Worm (Caenorhabditis elegans) whole organism, L1 larva: Measurements from ENCODE around the gene wrt-3.
A peak's percentile ranks its signal among the peaks of the same experiment; 100 is the strongest.

Experiments
- C04F5.9 ChIP-seq: sonication (generic microtip); optimal IDR thresholded peaks from 2 replicates; lab custom pipeline; 2016; ENCODE audit warnings: missing genetic modification characterization, missing compliant biosample characterization
- C16A3.4 ChIP-seq: fragments of 150-350 bp; optimal IDR thresholded peaks from 2 replicates; lab custom pipeline; 2014; ENCODE audit warnings: missing biosample characterization, missing genetic modification characterization
- Y116A8C.19 ChIP-seq: sonication (generic microtip); optimal IDR thresholded peaks from 2 replicates; lab custom pipeline; 2016; ENCODE audit warnings: missing compliant biosample characterization, missing genetic modification characterization, borderline replicate concordance
- ceh-63 ChIP-seq: fragments of 200-800 bp; sonication (Bioruptor generic); optimal IDR thresholded peaks from 2 replicates; lab custom pipeline; 2018; ENCODE audit warnings: mild to moderate bottlenecking, missing genetic modification characterization, missing compliant biosample characterization
- ceh-88 ChIP-seq: fragments of 200-800 bp; sonication (Bioruptor generic); IDR thresholded peaks from 2 replicates; pipeline ENCODE4 v1.3.6; 2022; ENCODE audit warnings: missing genetic modification characterization, missing compliant biosample characterization
- ceh-90 ChIP-seq: sonication (generic microtip); optimal IDR thresholded peaks from 2 replicates; lab custom pipeline; 2016; ENCODE audit warnings: missing genetic modification characterization, missing compliant biosample characterization
- ces-1 ChIP-seq: fragments of 150-350 bp; optimal IDR thresholded peaks from 2 replicates; lab custom pipeline; 2014; ENCODE audit warnings: missing biosample characterization, missing genetic modification reagents, missing genetic modification characterization
- dpl-1 ChIP-seq, 3 experiments: fragments of 150-350 bp in 2 of 3; sonication (generic microtip) in 1 of 3; optimal IDR thresholded peaks; 2 replicates each; lab custom pipeline; 2014 to 2017; ENCODE audit warnings: missing biosample characterization in 3 of 3, missing genetic modification characterization in 3 of 3, missing genetic modification reagents in 3 of 3
- dsc-1 ChIP-seq: sonication (generic microtip); optimal IDR thresholded peaks from 2 replicates; lab custom pipeline; 2016; ENCODE audit warnings: mild to moderate bottlenecking, missing genetic modification characterization, missing compliant biosample characterization
- efl-3 ChIP-seq: fragments of 200-800 bp; sonication (Bioruptor generic); optimal IDR thresholded peaks from 2 replicates; lab custom pipeline; 2018; ENCODE audit warnings: mild to moderate bottlenecking, missing genetic modification characterization, missing compliant biosample characterization
- egl-27 ChIP-seq, 2 experiments: fragments of 150-350 bp in 1 of 2; sonication (generic microtip); optimal IDR thresholded peaks; 3 replicates each; lab custom pipeline; 2017 to 2018; ENCODE audit warnings: missing biosample characterization in 2 of 2, missing genetic modification characterization in 2 of 2, missing genetic modification reagents in 2 of 2
- elt-3 ChIP-seq, 6 experiments: fragments of 150-350 bp in 1 of 6; sonication (generic microtip); optimal IDR thresholded peaks; 2 replicates each; lab custom pipeline; 2017 to 2018; ENCODE audit warnings: missing biosample characterization in 6 of 6, missing genetic modification characterization in 6 of 6, inconsistent platforms in 1 of 6
- ets-5 ChIP-seq: fragments of 200-800 bp; sonication (Bioruptor generic); IDR thresholded peaks from 2 replicates; pipeline ENCODE4 v1.3.6; 2022; ENCODE audit warnings: missing genetic modification characterization, missing compliant biosample characterization
- fkh-10 ChIP-seq: sonication (generic microtip); optimal IDR thresholded peaks from 2 replicates; lab custom pipeline; 2017; ENCODE audit warnings: missing biosample characterization, missing genetic modification reagents, missing genetic modification characterization
- fkh-8 ChIP-seq: sonication (generic microtip); optimal IDR thresholded peaks from 2 replicates; lab custom pipeline; 2016; ENCODE audit warnings: mild to moderate bottlenecking, missing genetic modification characterization, missing compliant biosample characterization
- fos-1 ChIP-seq: fragments of 150-350 bp; optimal IDR thresholded peaks from 2 replicates; lab custom pipeline; 2014; ENCODE audit warnings: missing biosample characterization, missing genetic modification characterization
- hlh-4 ChIP-seq: sonication (generic microtip); optimal IDR thresholded peaks from 2 replicates; lab custom pipeline; 2016; ENCODE audit warnings: mild to moderate bottlenecking, missing genetic modification characterization, missing compliant biosample characterization
- hpl-2 ChIP-seq: fragments of 150-350 bp; optimal IDR thresholded peaks from 2 replicates; lab custom pipeline; 2014; ENCODE audit warnings: missing biosample characterization, missing genetic modification reagents, missing genetic modification characterization
- isw-1 ChIP-seq: fragments of 200-800 bp; sonication (Bioruptor generic); IDR thresholded peaks from 2 replicates; pipeline ENCODE4 v1.3.6; 2022; ENCODE audit warnings: missing genetic modification characterization, missing compliant biosample characterization
- lin-13 ChIP-seq: fragments of 150-350 bp; optimal IDR thresholded peaks from 2 replicates; lab custom pipeline; 2014; ENCODE audit warnings: missing biosample characterization, missing genetic modification reagents, missing genetic modification characterization
- lin-39 ChIP-seq: fragments of 150-350 bp; optimal IDR thresholded peaks from 2 replicates; lab custom pipeline; 2014; ENCODE audit warnings: missing biosample characterization, missing genetic modification reagents, missing genetic modification characterization
- lsy-2 ChIP-seq, 2 experiments: fragments of 150-350 bp; optimal IDR thresholded peaks; 2 replicates each; lab custom pipeline; 2014; ENCODE audit warnings: missing biosample characterization in 2 of 2, missing genetic modification characterization in 2 of 2
- mab-9 ChIP-seq: fragments of 200-800 bp; sonication (Bioruptor generic); IDR thresholded peaks from 2 replicates; pipeline ENCODE4 v1.3.6; 2022; ENCODE audit warnings: missing genetic modification reagents, missing genetic modification characterization, missing compliant biosample characterization
- mdl-1 ChIP-seq, 2 experiments: fragments of 150-350 bp; optimal IDR thresholded peaks; 2 replicates each; lab custom pipeline; 2014 to 2017; ENCODE audit warnings: missing biosample characterization in 2 of 2, missing genetic modification characterization in 2 of 2, inconsistent platforms in 1 of 2
- mep-1 ChIP-seq: fragments of 150-350 bp; optimal IDR thresholded peaks from 2 replicates; lab custom pipeline; 2014; ENCODE audit warnings: missing biosample characterization, missing genetic modification characterization
- nhr-11 ChIP-seq: fragments of 150-350 bp; optimal IDR thresholded peaks from 2 replicates; lab custom pipeline; 2014; ENCODE audit warnings: missing biosample characterization, missing genetic modification characterization
- nhr-12 ChIP-seq: sonication (generic microtip); optimal IDR thresholded peaks from 2 replicates; lab custom pipeline; 2017; ENCODE audit warnings: missing biosample characterization, missing genetic modification characterization
- nhr-20 ChIP-seq: sonication (generic microtip); optimal IDR thresholded peaks from 2 replicates; lab custom pipeline; 2016; ENCODE audit warnings: mild to moderate bottlenecking, missing genetic modification characterization, missing compliant biosample characterization
- nhr-237 ChIP-seq: fragments of 150-350 bp; optimal IDR thresholded peaks from 2 replicates; lab custom pipeline; 2014; ENCODE audit warnings: missing biosample characterization, missing genetic modification characterization
- nhr-28 ChIP-seq: fragments of 150-350 bp; optimal IDR thresholded peaks from 2 replicates; lab custom pipeline; 2014; ENCODE audit warnings: missing biosample characterization, missing genetic modification characterization
- nhr-47 ChIP-seq: sonication (generic microtip); optimal IDR thresholded peaks from 2 replicates; lab custom pipeline; 2016; ENCODE audit warnings: mild to moderate bottlenecking, missing genetic modification characterization, moderate library complexity, missing compliant biosample characterization
- nhr-71 ChIP-seq: sonication (generic microtip); optimal IDR thresholded peaks from 2 replicates; lab custom pipeline; 2016; ENCODE audit warnings: mild to moderate bottlenecking, missing genetic modification characterization, moderate library complexity, missing compliant biosample characterization
- nhr-77 ChIP-seq: fragments of 150-350 bp; optimal IDR thresholded peaks from 2 replicates; lab custom pipeline; 2014; ENCODE audit warnings: missing biosample characterization, missing genetic modification characterization
- nhr-84 ChIP-seq: sonication (generic microtip); optimal IDR thresholded peaks from 2 replicates; lab custom pipeline; 2017; ENCODE audit warnings: missing biosample characterization, missing genetic modification characterization
- nhr-90 ChIP-seq: sonication (generic microtip); optimal IDR thresholded peaks from 2 replicates; lab custom pipeline; 2016; ENCODE audit warnings: mild to moderate bottlenecking, missing genetic modification characterization, missing compliant biosample characterization; ENCODE audit not compliant: poor library complexity
- pag-3 ChIP-seq: sonication (generic microtip); optimal IDR thresholded peaks from 2 replicates; lab custom pipeline; 2017; ENCODE audit warnings: missing genetic modification characterization, mild to moderate bottlenecking, missing compliant biosample characterization, antibody characterized with exemption, borderline replicate concordance; ENCODE audit not compliant: insufficient read depth
- pax-3 ChIP-seq: fragments of 200-800 bp; sonication (Bioruptor generic); optimal IDR thresholded peaks from 2 replicates; lab custom pipeline; 2018; ENCODE audit warnings: mild to moderate bottlenecking, missing genetic modification characterization, moderate library complexity, missing compliant biosample characterization
- pqm-1 ChIP-seq: sonication (generic microtip); optimal IDR thresholded peaks from 3 replicates; lab custom pipeline; 2017; ENCODE audit warnings: missing biosample characterization, missing genetic modification characterization
- rnt-1 ChIP-seq: sonication (generic microtip); optimal IDR thresholded peaks from 2 replicates; lab custom pipeline; 2016; ENCODE audit warnings: mild to moderate bottlenecking, missing genetic modification characterization, moderate library complexity, missing compliant biosample characterization
- sox-4 ChIP-seq: sonication (generic microtip); optimal IDR thresholded peaks from 2 replicates; lab custom pipeline; 2016; ENCODE audit warnings: missing genetic modification characterization, missing compliant biosample characterization
- sptf-1 ChIP-seq: fragments of 150-350 bp; optimal IDR thresholded peaks from 2 replicates; lab custom pipeline; 2014; ENCODE audit warnings: missing biosample characterization, missing genetic modification characterization
- sup-37 ChIP-seq: fragments of 200-800 bp; sonication (Bioruptor generic); optimal IDR thresholded peaks from 2 replicates; lab custom pipeline; 2018; ENCODE audit warnings: mild to moderate bottlenecking, missing genetic modification characterization, missing compliant biosample characterization
- unc-130 ChIP-seq: fragments of 150-350 bp; optimal IDR thresholded peaks from 2 replicates; lab custom pipeline; 2017; ENCODE audit warnings: missing biosample characterization, missing genetic modification characterization, inconsistent platforms
- unc-62 ChIP-seq: fragments of 150-350 bp; optimal IDR thresholded peaks from 2 replicates; lab custom pipeline; 2014; ENCODE audit warnings: missing biosample characterization, missing genetic modification reagents, missing genetic modification characterization
- unc-98 ChIP-seq: fragments of 200-800 bp; sonication (Bioruptor generic); IDR thresholded peaks from 2 replicates; pipeline ENCODE4 v1.3.6; 2022; ENCODE audit warnings: missing genetic modification characterization, missing compliant biosample characterization
- xbp-1 ChIP-seq: sonication (generic microtip); optimal IDR thresholded peaks from 2 replicates; lab custom pipeline; 2016; ENCODE audit warnings: missing genetic modification characterization, missing compliant biosample characterization
- zag-1 ChIP-seq: fragments of 150-350 bp; optimal IDR thresholded peaks from 2 replicates; lab custom pipeline; 2014; ENCODE audit warnings: missing biosample characterization, missing genetic modification characterization
- zip-4 ChIP-seq: fragments of 200-800 bp; sonication (Bioruptor generic); optimal IDR thresholded peaks from 2 replicates; lab custom pipeline; 2018; ENCODE audit warnings: mild to moderate bottlenecking, missing genetic modification characterization, moderate library complexity, missing compliant biosample characterization
- ztf-4 ChIP-seq: fragments of 150-350 bp; optimal IDR thresholded peaks from 2 replicates; lab custom pipeline; 2014; ENCODE audit warnings: missing biosample characterization, missing genetic modification characterization

The wrt-3 gene

ce11 chrIV:9511221-9511638, 34.0 kb upstream of the wrt-3 start (continued):
- peak; percentile 7 for TF ChIP-seq unc-130 (tag; lab: Kevin White, UChicago)
- TF ChIP-seq unc-62, result no peak
- peak in 1 of 2 experiments; percentile 2 for TF ChIP-seq egl-27 (tag; optimal IDR thresholded peaks at IDR 0.05; lab: Kevin White, UChicago)
- TF ChIP-seq dpl-1 (GFP tag; optimal IDR thresholded peaks at IDR 0.05; lab: Kevin White, UChicago), result peak; percentile 33 to 54 (median 48)
- TF ChIP-seq mep-1 (tag; lab: Kevin White, UChicago), result peak; percentile 74
- TF ChIP-seq Y116A8C.19 (tag; lab: Kevin White, UChicago), result no peak
- TF ChIP-seq nhr-90 (tag; lab: Kevin White, UChicago), result peak; percentile 89
- TF ChIP-seq xbp-1 (tag; lab: Kevin White, UChicago), result peak; percentile 91
- peak; percentile 67 for TF ChIP-seq sup-37 (GFP tag; lab: Kevin White, UChicago)
- TF ChIP-seq nhr-71 (tag; lab: Kevin White, UChicago), result peak; percentile 95
- no peak for TF ChIP-seq unc-98 (GFP tag; lab: Robert Waterston, UW)
- TF ChIP-seq ceh-63, result no peak
- TF ChIP-seq isw-1, result peak; percentile 49
- TF ChIP-seq elt-3 (tag; optimal IDR thresholded peaks at IDR 0.05; lab: Kevin White, UChicago), result peak in 5 of 6 experiments; percentile 31 to 61 (median 47)
- TF ChIP-seq ceh-88, result no peak; the same call in 1 of the 2 replicates
- TF ChIP-seq C16A3.4 (tag; lab: Kevin White, UChicago), result peak; percentile 65
- TF ChIP-seq efl-3, result peak; percentile 36
- TF ChIP-seq nhr-237, result peak; percentile 40
- no peak for TF ChIP-seq nhr-12
- TF ChIP-seq nhr-20, result peak; percentile 89
- TF ChIP-seq nhr-84 (tag; lab: Kevin White, UChicago), result no peak
- TF ChIP-seq fkh-8 (tag; lab: Kevin White, UChicago), result peak; percentile 84
- no peak for TF ChIP-seq ces-1 (GFP tag; lab: Kevin White, UChicago)
- peak; percentile 63 for TF ChIP-seq fos-1 (tag; lab: Kevin White, UChicago)
- peak in 1 of 2 experiments; percentile 76 for TF ChIP-seq mdl-1 (tag; optimal IDR thresholded peaks at IDR 0.05; lab: Kevin White, UChicago)
- no peak for TF ChIP-seq pag-3 (tag; lab: Kevin White, UChicago)
- peak; percentile 63 for TF ChIP-seq zip-4 (GFP tag; lab: Kevin White, UChicago)
- no peak for TF ChIP-seq hpl-2 (GFP tag; lab: Kevin White, UChicago)
- peak; percentile 80 for TF ChIP-seq mab-9
- peak; percentile 17 for TF ChIP-seq nhr-11 (tag; lab: Kevin White, UChicago)
- TF ChIP-seq, all 84 proteins: peak for 57

ce11 chrIV:9510439-9510838, 33.2 kb upstream of the wrt-3 start, which contains the start of gene C33A12.4:
C33A12.4 (minus strand) TSS chrIV:9510569.
- TF ChIP-seq zag-1, result no peak
- TF ChIP-seq nhr-90 (tag; lab: Kevin White, UChicago), result no peak
- no peak for TF ChIP-seq lin-39 (tag; lab: Kevin White, UChicago)
- TF ChIP-seq lsy-2 (tag; optimal IDR thresholded peaks at IDR 0.05; lab: Kevin White, UChicago), result no peak
- no peak for TF ChIP-seq ceh-90 (tag; lab: Kevin White, UChicago)
- peak; percentile 30 for TF ChIP-seq xbp-1 (tag; lab: Kevin White, UChicago)
- peak; percentile 9 for TF ChIP-seq fos-1 (tag; lab: Kevin White, UChicago)
- peak; percentile 41 for TF ChIP-seq dsc-1 (tag; lab: Kevin White, UChicago)
- no peak for TF ChIP-seq efl-3
- TF ChIP-seq C04F5.9 (tag; lab: Kevin White, UChicago), result no peak
- TF ChIP-seq mep-1 (tag; lab: Kevin White, UChicago), result peak; percentile 14
- TF ChIP-seq fkh-8 (tag; lab: Kevin White, UChicago), result peak; percentile 95
- TF ChIP-seq nhr-28 (tag; lab: Kevin White, UChicago), result no peak
- no peak for TF ChIP-seq unc-130 (tag; lab: Kevin White, UChicago)
- peak; percentile 24 for TF ChIP-seq fkh-10 (GFP tag; lab: Kevin White, UChicago)
- no peak for TF ChIP-seq nhr-77 (tag; lab: Kevin White, UChicago)
- TF ChIP-seq ets-5 (GFP tag; lab: Robert Waterston, UW), result no peak
- no peak for TF ChIP-seq dpl-1 (GFP tag; optimal IDR thresholded peaks at IDR 0.05; lab: Kevin White, UChicago)
- TF ChIP-seq C16A3.4 (tag; lab: Kevin White, UChicago), result no peak
- peak; percentile 10 for TF ChIP-seq pax-3 (tag; lab: Kevin White, UChicago)
- peak; percentile 8 for TF ChIP-seq ztf-4 (tag; lab: Kevin White, UChicago)
- peak; percentile 50 for TF ChIP-seq sox-4
- TF ChIP-seq sptf-1 (tag; lab: Kevin White, UChicago), result no peak
- peak; percentile 38 for TF ChIP-seq nhr-71 (tag; lab: Kevin White, UChicago)
- TF ChIP-seq lin-13, result peak; percentile 5
- TF ChIP-seq hlh-4 (tag; lab: Kevin White, UChicago), result no peak
- no peak for TF ChIP-seq sup-37 (GFP tag; lab: Kevin White, UChicago)
- TF ChIP-seq nhr-47 (tag; lab: Kevin White, UChicago), result peak; percentile 53
- TF ChIP-seq zip-4 (GFP tag; lab: Kevin White, UChicago), result no peak
- TF ChIP-seq pqm-1 (tag; lab: Kevin White, UChicago), result no peak
- TF ChIP-seq rnt-1 (tag; lab: Kevin White, UChicago), result no peak
- TF ChIP-seq Y116A8C.19 (tag; lab: Kevin White, UChicago), result no peak
- no peak for TF ChIP-seq nhr-84 (tag; lab: Kevin White, UChicago)
